Fruit fly (Drosophila melanogaster): Measurements from ENCODE around the gene CG1812.

Gene CG1812

dm6 chrX:20502776-20503503 lies 8.4 kb upstream of the CG1812 start (continued):
- no peak for TF ChIP-seq Ets65A (GFP tag)
- no peak for TF ChIP-seq CG1792 (GFP tag; optimal IDR thresholded peaks at IDR 0.05)
- TF ChIP-seq CG13894 (tag; optimal IDR thresholded peaks at IDR 0.05), result peak; percentile 1
- TF ChIP-seq CG32767 (GFP tag; IDR thresholded peaks at IDR 0.05), result no peak
- peak; percentile 6 for TF ChIP-seq CG4328 (GFP tag; optimal IDR thresholded peaks at IDR 0.05)
- no peak for TF ChIP-seq schlank (tag; optimal IDR thresholded peaks at IDR 0.05)
- no peak for TF ChIP-seq Awh (GFP tag; IDR thresholded peaks at IDR 0.05)
- TF ChIP-seq CG16813 (GFP tag; IDR thresholded peaks at IDR 0.05; ENCODE audit: partially characterized antibody), result no peak
- no peak for TF ChIP-seq CG12071 (GFP tag; optimal IDR thresholded peaks at IDR 0.05)
- TF ChIP-seq oc (tag; optimal IDR thresholded peaks at IDR 0.05), result no peak
- no peak for TF ChIP-seq CG4820 (GFP tag; optimal IDR thresholded peaks at IDR 0.05)
- peak; percentile 83 for TF ChIP-seq Med (GFP tag)
- TF ChIP-seq da (GFP tag; optimal IDR thresholded peaks at IDR 0.05), result peak; percentile 19

- no peak for TF ChIP-seq inv (GFP tag; IDR thresholded peaks at IDR 0.05; ENCODE audit: partially characterized antibody)
- TF ChIP-seq CG13775 (GFP tag; optimal IDR thresholded peaks at IDR 0.05), result no peak
- TF ChIP-seq sens (GFP tag), result no peak
- no peak for TF ChIP-seq lilli (GFP tag; optimal IDR thresholded peaks at IDR 0.05)
- TF ChIP-seq lab (GFP tag; optimal IDR thresholded peaks at IDR 0.05), result no peak
- TF ChIP-seq crc (GFP tag; optimal IDR thresholded peaks at IDR 0.05), result no peak
- TF ChIP-seq CG11723 (GFP tag; optimal IDR thresholded peaks at IDR 0.05), result no peak
- TF ChIP-seq Scr (GFP tag; IDR thresholded peaks at IDR 0.05; ENCODE audit: partially characterized antibody), result no peak
- TF ChIP-seq CG6272 (GFP tag; IDR thresholded peaks at IDR 0.05), result no peak
- no peak for TF ChIP-seq NK7.1 (GFP tag; optimal IDR thresholded peaks at IDR 0.05)
- no peak for TF ChIP-seq org-1 (GFP tag; optimal IDR thresholded peaks at IDR 0.05)
- TF ChIP-seq bsh (GFP tag; optimal IDR thresholded peaks at IDR 0.05), result peak in 1 of 2 experiments; percentile 11
- TF ChIP-seq BtbVII (GFP tag; optimal IDR thresholded peaks at IDR 0.05), result no peak
- TF ChIP-seq Nf-YA (GFP tag; IDR thresholded peaks at IDR 0.05), result no peak
- TF ChIP-seq Dek (tag; optimal IDR thresholded peaks at IDR 0.05), result no peak
- no peak for TF ChIP-seq E2f1 (GFP tag; IDR thresholded peaks at IDR 0.05)
- TF ChIP-seq vfl (GFP tag; optimal IDR thresholded peaks at IDR 0.05), result no peak
- no peak for TF ChIP-seq CG17385 (GFP tag; optimal IDR thresholded peaks at IDR 0.05)
- TF ChIP-seq CG8924 (tag; optimal IDR thresholded peaks at IDR 0.05), result peak; percentile 15
- TF ChIP-seq Sox100B (GFP tag; optimal IDR thresholded peaks at IDR 0.05), result no peak
- no peak for TF ChIP-seq CG31365 (tag; optimal IDR thresholded peaks at IDR 0.05)
- TF ChIP-seq Hr78 (GFP tag; optimal IDR thresholded peaks at IDR 0.05), result peak in 1 of 2 experiments; percentile 42
- TF ChIP-seq onecut (GFP tag; IDR thresholded peaks at IDR 0.05), result 0 out of 2 replicates have a peak, but pooled peaks have one; percentile 0
- no peak for TF ChIP-seq CG2199 (GFP tag; IDR thresholded peaks at IDR 0.05)
- TF ChIP-seq CG2875 (GFP tag; optimal IDR thresholded peaks at IDR 0.05), result no peak
- TF ChIP-seq CG10267 (tag; optimal IDR thresholded peaks at IDR 0.05), result no peak
- TF ChIP-seq CG18599 (GFP tag; optimal IDR thresholded peaks at IDR 0.05), result peak; percentile 50
- TF ChIP-seq Nf-YB (GFP tag; optimal IDR thresholded peaks at IDR 0.05), result no peak
- no peak for TF ChIP-seq pan (optimal IDR thresholded peaks at IDR 0.05)
- TF ChIP-seq pan (GFP tag; optimal IDR thresholded peaks at IDR 0.05 in 1 of 2, IDR thresholded peaks at IDR 0.05 in 1 of 2), result no peak
- no peak for TF ChIP-seq aop (GFP tag; IDR thresholded peaks at IDR 0.05)
- no peak for TF ChIP-seq grn (GFP tag; optimal IDR thresholded peaks at IDR 0.05)
- TF ChIP-seq CG15696 (tag; optimal IDR thresholded peaks at IDR 0.05), result no peak
- TF ChIP-seq CG3065 (GFP tag; optimal IDR thresholded peaks at IDR 0.05), result no peak
- no peak for TF ChIP-seq lmd (GFP tag; IDR thresholded peaks at IDR 0.05)
- TF ChIP-seq CG11504 (tag; optimal IDR thresholded peaks at IDR 0.05), result peak; percentile 20
- TF ChIP-seq CG16815 (GFP tag; optimal IDR thresholded peaks at IDR 0.05), result no peak
These were observed 7.9 kb upstream of the CG1812 start for dm6 chrX:20503504-20503829.
